Fruit fly (Drosophila melanogaster): ENCODE measurements around the gene mAcon2.

DNA sequence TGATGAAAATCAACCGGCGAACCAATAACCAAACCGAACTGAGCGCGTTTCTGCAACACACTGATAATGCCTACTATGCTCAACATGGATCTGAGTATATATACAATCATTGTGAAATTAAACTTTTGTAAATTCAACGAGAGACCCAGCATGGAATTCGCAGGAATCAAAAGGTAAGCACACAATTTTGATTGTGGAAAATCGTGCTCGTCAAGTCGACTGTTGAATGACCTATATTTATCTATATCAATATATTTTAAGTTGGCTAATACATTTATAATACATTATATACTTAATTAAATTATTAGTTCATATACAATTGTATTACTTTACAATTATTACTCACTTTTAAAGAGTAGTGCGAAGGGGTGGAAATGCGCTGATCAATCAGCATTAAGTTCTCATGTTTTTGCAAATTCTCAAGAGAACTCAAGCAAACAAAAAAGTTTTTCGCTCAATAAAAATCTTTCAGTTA, 16.9 kb downstream of the mAcon2 start, which contains the start of gene Ugt302K1:
- TF ChIP-seq Hr39 (GFP tag; optimal IDR thresholded peaks at IDR 0.05): peak; percentile 7
- TF ChIP-seq CG11762 (GFP tag; optimal IDR thresholded peaks at IDR 0.05; ENCODE audit: insufficient read depth): peak; percentile 24
- TF ChIP-seq net (GFP tag; optimal IDR thresholded peaks at IDR 0.05): no peak
- TF ChIP-seq OdsH (GFP tag; optimal IDR thresholded peaks at IDR 0.05): peak; percentile 55
- TF ChIP-seq CG3919 (GFP tag; optimal IDR thresholded peaks at IDR 0.05): peak; percentile 61
- peak; percentile 4 for TF ChIP-seq vri (GFP tag; optimal IDR thresholded peaks at IDR 0.05)
- TF ChIP-seq pdm3 (GFP tag; optimal IDR thresholded peaks at IDR 0.05): no peak
- no peak for TF ChIP-seq Ets21C (GFP tag; optimal IDR thresholded peaks at IDR 0.05)
- TF ChIP-seq fd59A (GFP tag; optimal IDR thresholded peaks at IDR 0.05): no peak
- peak; percentile 11 for TF ChIP-seq CG11902 (GFP tag; optimal IDR thresholded peaks at IDR 0.05)
- TF ChIP-seq fd85E (GFP tag; optimal IDR thresholded peaks at IDR 0.05): peak; percentile 15
- TF ChIP-seq topi (GFP tag; optimal IDR thresholded peaks at IDR 0.05): peak; percentile 63
- peak; percentile 4 for TF ChIP-seq CG7368 (GFP tag; optimal IDR thresholded peaks at IDR 0.05)
